Fruit fly (Drosophila melanogaster) whole organism, wandering third instar larva: Measurements from ENCODE around the gene CG3857.

Source experiments
- Vsx2 ChIP-seq: fragments of 200-300, 225-300 bp; sonication (Bioruptor generic); optimal IDR thresholded peaks from 2 replicates; lab custom pipeline; 2018; ENCODE audit warnings: missing biosample characterization, missing genetic modification characterization; ENCODE audit not compliant: partially characterized antibody
- br ChIP-seq: fragments of 200-800 bp; sonication (Bioruptor generic); optimal IDR thresholded peaks from 2 replicates; lab custom pipeline; 2016; ENCODE audit warnings: missing biosample characterization, missing genetic modification characterization
- ey ChIP-seq: fragments of 200-800 bp; sonication (Bioruptor generic); optimal IDR thresholded peaks from 2 replicates; lab custom pipeline; 2016; ENCODE audit warnings: missing biosample characterization, missing genetic modification characterization
- h ChIP-seq: fragments of 200-800 bp; sonication (Bioruptor generic); optimal IDR thresholded peaks from 3 replicates; lab custom pipeline; 2016; ENCODE audit warnings: missing biosample characterization, mild to moderate bottlenecking, missing genetic modification characterization
- jim ChIP-seq: fragments of 175-275, 200-325 bp; sonication (Bioruptor generic); optimal IDR thresholded peaks from 2 replicates; lab custom pipeline; 2016; ENCODE audit warnings: missing biosample characterization, mild to moderate bottlenecking, missing genetic modification characterization
- pan ChIP-seq: fragments of >200 bp; optimal IDR thresholded peaks from 2 replicates; lab custom pipeline; 2017
- psq ChIP-seq: fragments of 200-800 bp; sonication (Bioruptor generic); optimal IDR thresholded peaks from 3 replicates; lab custom pipeline; 2017; ENCODE audit warnings: missing biosample characterization, mild to moderate bottlenecking, missing genetic modification characterization, moderate library complexity
- usp ChIP-seq: fragments of >200 bp; optimal IDR thresholded peaks from 2 replicates; lab custom pipeline; 2017; ENCODE audit warnings: missing biosample characterization, missing genetic modification characterization

- no peak for TF ChIP-seq jim (GFP tag; lab: Kevin White, UChicago)
- TF ChIP-seq Vsx2 = no peak
- TF ChIP-seq br (GFP tag; lab: Kevin White, UChicago) = no peak
- no peak for TF ChIP-seq pan (lab: Kevin White, UChicago)
- no peak for TF ChIP-seq h (GFP tag; lab: Kevin White, UChicago)
- TF ChIP-seq ey (GFP tag; lab: Kevin White, UChicago) = no peak
- TF ChIP-seq usp (GFP tag; lab: Kevin White, UChicago) = no peak
- TF ChIP-seq psq = no peak
Measured at dm6 chrX:1965512-1965911, 25.7 kb upstream of the CG3857 start.
